In the genomic region with DNA sequence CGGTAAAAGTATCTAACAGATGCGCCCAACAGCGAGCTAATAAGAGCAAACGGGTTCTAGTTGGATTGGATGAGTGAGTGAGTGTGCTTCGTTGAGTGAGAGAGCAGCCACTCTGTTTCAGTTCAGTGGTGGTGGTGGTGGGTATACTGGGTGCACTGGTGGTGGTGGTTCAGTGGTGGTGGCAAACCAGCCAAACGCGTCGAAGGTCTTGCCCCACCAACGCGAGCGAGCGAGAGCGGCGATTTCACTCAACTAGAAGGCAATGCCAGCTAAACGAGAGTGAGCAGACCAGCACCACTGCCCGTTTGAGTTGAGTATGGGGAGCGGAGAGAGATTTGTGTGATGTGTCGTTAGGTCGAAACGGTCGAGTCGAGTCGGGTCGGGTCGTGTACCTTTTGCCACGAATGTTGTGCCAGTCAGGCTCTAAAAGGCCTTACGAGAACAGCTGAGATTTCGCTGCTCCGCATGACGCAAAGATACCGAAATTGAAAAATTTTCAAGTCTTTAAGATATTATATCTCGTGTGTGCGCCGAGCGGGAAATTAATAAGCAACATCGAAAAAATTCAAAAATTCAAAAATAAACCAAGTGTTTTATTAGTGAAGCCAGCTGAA, we compare ENCODE assay signal across 7 fruit fly cellular contexts.
TF ChIP-seq lines count a peak whose summit lies in the region.

No protein-coding gene starts in this region.

- peak; percentile 44 to 60 for TF ChIP-seq CTCF in S2 (optimal IDR thresholded peaks at IDR 0.05; lab: Kevin White, UChicago)
- TF ChIP-seq CTCF in whole organism, embryonic (GFP tag; optimal IDR thresholded peaks at IDR 0.05; lab: Kevin White, UChicago): peak; percentile 54

TF ChIP-seq in whole organism, 6 proteins besides CTCF, POLR2A, EP300 and RAD21:
- TF ChIP-seq EcR (GFP tag; optimal IDR thresholded peaks at IDR 0.05; lab: Kevin White, UChicago) (peak in 1 of 2 experiments; percentile 61), psq (optimal IDR thresholded peaks at IDR 0.05; lab: Kevin White, UChicago) (no peak), Dll (optimal IDR thresholded peaks at IDR 0.05; lab: Kevin White, UChicago) (peak; percentile 47), usp (GFP tag; optimal IDR thresholded peaks at IDR 0.05; lab: Kevin White, UChicago) (no peak), pan (optimal IDR thresholded peaks at IDR 0.05; lab: Kevin White, UChicago) (no peak), CG8478 (optimal IDR thresholded peaks at IDR 0.05; lab: Kevin White, UChicago) (peak; percentile 85)

TF ChIP-seq in whole organism, adult, 20 proteins besides CTCF, POLR2A, EP300 and RAD21:
- TF ChIP-seq Clk (GFP tag; optimal IDR thresholded peaks at IDR 0.05; lab: Kevin White, UChicago): no peak
- TF ChIP-seq ovo (GFP tag; optimal IDR thresholded peaks at IDR 0.05; lab: Kevin White, UChicago): no peak
- peak; percentile 27 for TF ChIP-seq CG33017 (tag; optimal IDR thresholded peaks at IDR 0.05; lab: Kevin White, UChicago)
- TF ChIP-seq CG14711 (tag; optimal IDR thresholded peaks at IDR 0.05; lab: Kevin White, UChicago): no peak
- peak; percentile 95 for TF ChIP-seq pad (GFP tag; optimal IDR thresholded peaks at IDR 0.05; lab: Kevin White, UChicago)
TF ChIP-seq in whole organism, adult: peak in this region for 2.

TF ChIP-seq in whole organism, embryonic, 481 proteins besides CTCF, POLR2A, EP300 and RAD21 (continues in another document):
- TF ChIP-seq CG8478 (optimal IDR thresholded peaks at IDR 0.05; lab: Kevin White, UChicago) (peak; percentile 96), HHEX (GFP tag; optimal IDR thresholded peaks at IDR 0.05; lab: Kevin White, UChicago) (no peak), CG10959 (GFP tag; IDR thresholded peaks at IDR 0.05; lab: Robert Waterston, UW) (no peak), fd64A (GFP tag; optimal IDR thresholded peaks at IDR 0.05; lab: Kevin White, UChicago) (no peak), ken (GFP tag; IDR thresholded peaks at IDR 0.05; lab: Robert Waterston, UW) (no peak), pita (GFP tag; optimal IDR thresholded peaks at IDR 0.05; lab: Kevin White, UChicago) (no peak), CG31365 (tag; optimal IDR thresholded peaks at IDR 0.05; lab: Kevin White, UChicago) (no peak), CG5180 (GFP tag; optimal IDR thresholded peaks at IDR 0.05; lab: Kevin White, UChicago) (peak; percentile 67), exex (tag; optimal IDR thresholded peaks at IDR 0.05; lab: Kevin White, UChicago) (no peak), CG17186 (GFP tag; optimal IDR thresholded peaks at IDR 0.05; lab: Kevin White, UChicago) (no peak), inv (GFP tag; IDR thresholded peaks at IDR 0.05; lab: Robert Waterston, UW; ENCODE audit: partially characterized antibody) (peak; percentile 69; the same call in 1 of the 2 replicates), CG6765 (GFP tag; optimal IDR thresholded peaks at IDR 0.05; lab: Kevin White, UChicago) (no peak), CG7963 (GFP tag; IDR thresholded peaks at IDR 0.05; lab: Robert Waterston, UW; ENCODE audit: partially characterized antibody) (peak; percentile 52; the same call in 2 of the 3 replicates), HLHmδ (GFP tag; optimal IDR thresholded peaks at IDR 0.05; lab: Kevin White, UChicago) (no peak), Max (GFP tag; optimal IDR thresholded peaks at IDR 0.05; lab: Kevin White, UChicago) (no peak), usp (GFP tag; optimal IDR thresholded peaks at IDR 0.05; lab: Kevin White, UChicago) (no peak), CG7271 (tag; optimal IDR thresholded peaks at IDR 0.05; lab: Kevin White, UChicago) (no peak), Vsx1 (GFP tag; optimal IDR thresholded peaks at IDR 0.05; lab: Kevin White, UChicago) (no peak)

TF ChIP-seq in whole organism, prepupa, 60 proteins besides CTCF, POLR2A, EP300 and RAD21 (continues in another document):
- TF ChIP-seq CG8119 (GFP tag; IDR thresholded peaks at IDR 0.05; lab: Robert Waterston, UW) (peak; percentile 46; the same call in 2 of the 3 replicates), achi (GFP tag; optimal IDR thresholded peaks at IDR 0.05; lab: Kevin White, UChicago) (no peak), fkh (GFP tag; optimal IDR thresholded peaks at IDR 0.05; lab: Kevin White, UChicago) (peak; percentile 40), lz (GFP tag; optimal IDR thresholded peaks at IDR 0.05; lab: Kevin White, UChicago) (no peak), Ets96B (tag; optimal IDR thresholded peaks at IDR 0.05; lab: Kevin White, UChicago) (no peak), cyc (GFP tag; optimal IDR thresholded peaks at IDR 0.05; lab: Kevin White, UChicago) (no peak), spab (GFP tag; optimal IDR thresholded peaks at IDR 0.05; lab: Kevin White, UChicago) (no peak), fd59A (GFP tag; optimal IDR thresholded peaks at IDR 0.05; lab: Kevin White, UChicago) (no peak), CG1621 (tag; optimal IDR thresholded peaks at IDR 0.05; lab: Kevin White, UChicago) (peak; percentile 16), fd85E (GFP tag; optimal IDR thresholded peaks at IDR 0.05; lab: Kevin White, UChicago) (no peak), CG7368 (GFP tag; optimal IDR thresholded peaks at IDR 0.05; lab: Kevin White, UChicago) (peak; percentile 62), eg (GFP tag; IDR thresholded peaks at IDR 0.05; lab: Robert Waterston, UW) (peak; percentile 42; the same call in 1 of the 3 replicates), Met (GFP tag; optimal IDR thresholded peaks at IDR 0.05; lab: Kevin White, UChicago) (no peak), CG10631 (GFP tag; optimal IDR thresholded peaks at IDR 0.05; lab: Kevin White, UChicago) (no peak), CG15336 (GFP tag; IDR thresholded peaks at IDR 0.05; lab: Robert Waterston, UW) (no peak; the same call in 1 of the 2 replicates), svp (GFP tag; lab: Kevin White, UChicago) (peak; percentile 100), Ets21C (GFP tag; optimal IDR thresholded peaks at IDR 0.05; lab: Kevin White, UChicago) (no peak), CG11762 (GFP tag; optimal IDR thresholded peaks at IDR 0.05; lab: Kevin White, UChicago; ENCODE audit: insufficient read depth) (no peak), CG6792 (GFP tag; optimal IDR thresholded peaks at IDR 0.05; lab: Kevin White, UChicago) (no peak)

TF ChIP-seq in whole organism, pupa, 21 proteins besides CTCF, POLR2A, EP300 and RAD21:
- TF ChIP-seq CG13204 (GFP tag; optimal IDR thresholded peaks at IDR 0.05; lab: Kevin White, UChicago) (peak; percentile 42), CG32121 (GFP tag; IDR thresholded peaks at IDR 0.05; lab: Robert Waterston, UW) (peak; percentile 61), CG10348 (GFP tag; IDR thresholded peaks at IDR 0.05; lab: Robert Waterston, UW) (no peak), CG15710 (tag; optimal IDR thresholded peaks at IDR 0.05; lab: Kevin White, UChicago) (no peak), Pif1B (GFP tag; optimal IDR thresholded peaks at IDR 0.05; lab: Kevin White, UChicago) (no peak), CG9948 (tag; optimal IDR thresholded peaks at IDR 0.05; lab: Kevin White, UChicago) (no peak), fd96Ca (GFP tag; IDR thresholded peaks at IDR 0.05; lab: Robert Waterston, UW) (no peak; the same call in 2 of the 3 replicates), CG12605 (GFP tag; IDR thresholded peaks at IDR 0.05; lab: Robert Waterston, UW) (peak; percentile 47; the same call in 1 of the 2 replicates), Ets98B (GFP tag; IDR thresholded peaks at IDR 0.05; lab: Robert Waterston, UW) (peak; percentile 25; the same call in 1 of the 2 replicates), rn (GFP tag; IDR thresholded peaks at IDR 0.05; lab: Robert Waterston, UW) (no peak), EcR (GFP tag; optimal IDR thresholded peaks at IDR 0.05; lab: Kevin White, UChicago) (peak; percentile 92)

TF ChIP-seq in whole organism, wandering third instar larva, 38 proteins besides CTCF, POLR2A, EP300 and RAD21:
- TF ChIP-seq Jra (GFP tag; optimal IDR thresholded peaks at IDR 0.05; lab: Kevin White, UChicago) (no peak), h (GFP tag; optimal IDR thresholded peaks at IDR 0.05; lab: Kevin White, UChicago) (peak; percentile 4), br (GFP tag; optimal IDR thresholded peaks at IDR 0.05; lab: Kevin White, UChicago) (peak; percentile 17), dl (GFP tag; optimal IDR thresholded peaks at IDR 0.05; lab: Kevin White, UChicago; ENCODE audit: insufficient read depth in 1 of 2, partially characterized antibody in 2 of 2) (peak in 1 of 2 experiments; percentile 13), Rel (GFP tag; optimal IDR thresholded peaks at IDR 0.05; lab: Kevin White, UChicago) (no peak), Rel (tag; optimal IDR thresholded peaks at IDR 0.05; lab: Kevin White, UChicago) (peak; percentile 50), Hr83 (GFP tag; optimal IDR thresholded peaks at IDR 0.05; lab: Kevin White, UChicago; ENCODE audit: poor library complexity, severe bottlenecking) (peak; percentile 79), CrebA (GFP tag; optimal IDR thresholded peaks at IDR 0.05; lab: Kevin White, UChicago; ENCODE audit: borderline replicate concordance) (peak; percentile 45), dsf (GFP tag; optimal IDR thresholded peaks at IDR 0.05; lab: Kevin White, UChicago; ENCODE audit: borderline replicate concordance) (no peak), foxo (GFP tag; optimal IDR thresholded peaks at IDR 0.05; lab: Kevin White, UChicago) (peak in 1 of 2 experiments; percentile 7), woc (GFP tag; optimal IDR thresholded peaks at IDR 0.05; lab: Kevin White, UChicago) (no peak), Vsx2 (GFP tag; optimal IDR thresholded peaks at IDR 0.05; lab: Kevin White, UChicago; ENCODE audit: partially characterized antibody) (peak; percentile 36), Dif (GFP tag; optimal IDR thresholded peaks at IDR 0.05; lab: Kevin White, UChicago; ENCODE audit: partially characterized antibody) (peak; percentile 87)
